Worm (Caenorhabditis elegans) whole organism, midembryonic: ENCODE results near the gene C35D10.5.
A peak's percentile ranks its signal among the peaks of the same experiment; 100 is the strongest.

Experiments used
- T22C8.4 ChIP-seq: fragments of 200-800 bp; sonication (Bioruptor generic); IDR thresholded peaks from 2 replicates; pipeline ENCODE4 v1.3.6; 2022; ENCODE audit warnings: missing genetic modification characterization, missing compliant biosample characterization
- cog-1 ChIP-seq: sonication (generic microtip); optimal IDR thresholded peaks from 2 replicates; lab custom pipeline; 2016; ENCODE audit warnings: missing genetic modification characterization, missing compliant biosample characterization
- flt-1 ChIP-seq: fragments of 200-800 bp; sonication (Bioruptor generic); IDR thresholded peaks from 2 replicates; pipeline ENCODE4 v1.3.6; 2022; ENCODE audit warnings: missing genetic modification characterization, missing compliant biosample characterization
- klf-2 ChIP-seq: fragments of 200-800 bp; sonication (Bioruptor generic); conservative IDR thresholded peaks from 2 replicates; pipeline ENCODE4 v1.3.6; 2022; ENCODE audit warnings: missing genetic modification reagents, missing genetic modification characterization, missing compliant biosample characterization
- med-1 ChIP-seq: sonication (generic microtip); optimal IDR thresholded peaks from 2 replicates; lab custom pipeline; 2017; ENCODE audit warnings: missing genetic modification characterization, mild to moderate bottlenecking, missing compliant biosample characterization, antibody characterized with exemption, missing genetic modification reagents; ENCODE audit not compliant: insufficient read depth
- ref-1 ChIP-seq: fragments of 200-800 bp; sonication (Bioruptor generic); conservative IDR thresholded peaks from 2 replicates; pipeline ENCODE4 v1.3.6; 2022; ENCODE audit warnings: missing genetic modification reagents, missing genetic modification characterization, missing compliant biosample characterization
- tab-1 ChIP-seq: fragments of 200-800 bp; sonication (Bioruptor generic); IDR thresholded peaks from 2 replicates; pipeline ENCODE4 v1.3.6; 2022; ENCODE audit warnings: missing genetic modification characterization, missing compliant biosample characterization
- ztf-23 ChIP-seq: fragments of 200-800 bp; sonication (Bioruptor generic); IDR thresholded peaks from 2 replicates; pipeline ENCODE4 v1.3.6; 2022; ENCODE audit warnings: missing genetic modification reagents, missing genetic modification characterization, missing compliant biosample characterization
- ztf-29 ChIP-seq: fragments of 200-800 bp; sonication (Bioruptor generic); IDR thresholded peaks from 2 replicates; pipeline ENCODE4 v1.3.6; 2022; ENCODE audit warnings: missing genetic modification reagents, missing genetic modification characterization, missing compliant biosample characterization

Gene C35D10.5

DNA sequence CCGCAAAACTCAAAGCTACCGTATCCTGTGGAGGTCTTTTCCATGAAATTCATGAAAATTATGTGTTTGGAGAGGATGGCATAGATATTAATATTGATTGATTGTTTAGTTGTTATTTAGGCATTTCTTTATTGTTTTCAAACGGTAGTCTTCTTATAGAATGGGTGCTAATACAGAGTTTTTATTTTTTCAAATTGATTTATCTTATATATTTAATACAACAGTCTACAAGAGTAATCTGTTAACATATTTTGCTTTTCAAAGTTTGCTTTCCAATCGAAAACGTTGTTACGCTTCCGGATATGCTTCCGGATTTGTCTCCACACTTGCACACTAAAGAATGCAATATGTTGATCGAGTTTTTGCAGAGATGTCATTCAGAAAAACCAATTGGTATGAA is 4.6 kb downstream of the C35D10.5 start, which contains the start of gene C35D10.17:
TSS of gene C35D10.17 (plus strand) at position 301 of the 400 bp plus-strand sequence.
- no peak for TF ChIP-seq ztf-29 (GFP tag; lab: Robert Waterston, UW)
- TF ChIP-seq ref-1 (GFP tag; lab: Robert Waterston, UW) = no peak
- no peak for TF ChIP-seq flt-1 (GFP tag; lab: Robert Waterston, UW)
- no peak for TF ChIP-seq med-1 (GFP tag; lab: Kevin White, UChicago)
- TF ChIP-seq klf-2 (GFP tag; lab: Robert Waterston, UW) = no peak
- no peak for TF ChIP-seq T22C8.4 (GFP tag; lab: Robert Waterston, UW)
- no peak for TF ChIP-seq ztf-23
- TF ChIP-seq cog-1 (tag; lab: Kevin White, UChicago) = no peak
- TF ChIP-seq tab-1 (GFP tag; lab: Robert Waterston, UW) = no peak

ce11 chrIII:4868643-4869042 is 6.5 kb downstream of the C35D10.5 start, which contains the start of the genes msd-4 and C35D10.3:
Gene msd-4, minus strand, starts transcription at chrIII:4868743.
Gene C35D10.3, plus strand, starts transcription at chrIII:4868921.
- TF ChIP-seq tab-1 (GFP tag; lab: Robert Waterston, UW) (no peak), med-1 (GFP tag; lab: Kevin White, UChicago) (no peak), ref-1 (GFP tag; lab: Robert Waterston, UW) (no peak), klf-2 (GFP tag; lab: Robert Waterston, UW) (no peak), T22C8.4 (GFP tag; lab: Robert Waterston, UW) (no peak), ztf-29 (GFP tag; lab: Robert Waterston, UW) (no peak), ztf-23 (no peak), flt-1 (GFP tag; lab: Robert Waterston, UW) (no peak), cog-1 (tag; lab: Kevin White, UChicago) (no peak)

ce11 chrIII:4870478-4870877 is 8.3 kb downstream of the C35D10.5 start, which contains the start of gene gipc-1:
Gene gipc-1, plus strand, starts transcription at chrIII:4870778.
- TF ChIP-seq T22C8.4 (GFP tag; lab: Robert Waterston, UW) = no peak
- no peak for TF ChIP-seq tab-1 (GFP tag; lab: Robert Waterston, UW)
- no peak for TF ChIP-seq klf-2 (GFP tag; lab: Robert Waterston, UW)
- no peak for TF ChIP-seq ref-1 (GFP tag; lab: Robert Waterston, UW)
- no peak for TF ChIP-seq ztf-23
- no peak for TF ChIP-seq ztf-29 (GFP tag; lab: Robert Waterston, UW)
- TF ChIP-seq flt-1 (GFP tag; lab: Robert Waterston, UW) = no peak
- TF ChIP-seq cog-1 (tag; lab: Kevin White, UChicago) = no peak
- no peak for TF ChIP-seq med-1 (GFP tag; lab: Kevin White, UChicago)

ce11 chrIII:4873395-4873794 is 11.2 kb downstream of the C35D10.5 start:
- TF ChIP-seq ref-1 (GFP tag; lab: Robert Waterston, UW) (no peak), tab-1 (GFP tag; lab: Robert Waterston, UW) (no peak), ztf-29 (GFP tag; lab: Robert Waterston, UW) (no peak), med-1 (GFP tag; lab: Kevin White, UChicago) (no peak), flt-1 (GFP tag; lab: Robert Waterston, UW) (no peak), klf-2 (GFP tag; lab: Robert Waterston, UW) (no peak), cog-1 (tag; lab: Kevin White, UChicago) (no peak), T22C8.4 (GFP tag; lab: Robert Waterston, UW) (no peak), ztf-23 (no peak)

ce11 chrIII:4874671-4875070 is 12.5 kb downstream of the C35D10.5 start, which contains the start of gene C35D10.12:
Gene C35D10.12, minus strand, starts transcription at chrIII:4874771.
- TF ChIP-seq T22C8.4 (GFP tag; lab: Robert Waterston, UW) = no peak
- TF ChIP-seq med-1 (GFP tag; lab: Kevin White, UChicago) = no peak
- TF ChIP-seq cog-1 (tag; lab: Kevin White, UChicago) = no peak
- no peak for TF ChIP-seq ztf-29 (GFP tag; lab: Robert Waterston, UW)
- TF ChIP-seq flt-1 (GFP tag; lab: Robert Waterston, UW) = no peak
- no peak for TF ChIP-seq klf-2 (GFP tag; lab: Robert Waterston, UW)
- TF ChIP-seq ztf-23 = no peak
- TF ChIP-seq tab-1 (GFP tag; lab: Robert Waterston, UW) = no peak
- no peak for TF ChIP-seq ref-1 (GFP tag; lab: Robert Waterston, UW)

- TF ChIP-seq klf-2 (GFP tag; lab: Robert Waterston, UW) = no peak
- no peak for TF ChIP-seq flt-1 (GFP tag; lab: Robert Waterston, UW)
- no peak for TF ChIP-seq ztf-29 (GFP tag; lab: Robert Waterston, UW)
- no peak for TF ChIP-seq cog-1 (tag; lab: Kevin White, UChicago)
- no peak for TF ChIP-seq ref-1 (GFP tag; lab: Robert Waterston, UW)
- TF ChIP-seq med-1 (GFP tag; lab: Kevin White, UChicago) = no peak
Observed at ce11 chrIII:4875663-4876062, 13.5 kb downstream of the C35D10.5 start.

DNA sequence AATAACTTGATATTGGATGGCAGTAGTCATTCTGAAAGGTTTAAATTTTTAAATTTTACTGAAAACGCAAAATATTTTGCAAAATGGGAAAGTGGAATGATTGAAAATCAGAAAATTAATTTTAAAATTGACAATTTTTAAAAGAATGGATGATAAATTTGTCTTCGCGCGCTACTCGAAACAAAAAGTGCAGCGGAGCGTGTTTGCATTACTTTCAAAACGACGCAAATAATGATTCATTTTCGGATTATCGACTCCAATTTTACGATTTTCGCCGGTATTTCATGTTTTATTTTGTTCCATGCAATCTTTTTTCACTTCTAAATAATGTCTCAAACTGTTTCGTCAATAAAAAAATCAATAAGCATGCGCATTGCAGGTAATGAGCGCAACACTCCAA is 16.1 kb downstream of the C35D10.5 start, which contains the start of the genes tost-1 and arx-6:
TSS of gene tost-1 (minus strand) at position 31 of the 400 bp plus-strand sequence.
TSS of gene arx-6 (plus strand) at position 378 of the 400 bp plus-strand sequence.
- TF ChIP-seq med-1 (GFP tag; lab: Kevin White, UChicago) (no peak), ref-1 (GFP tag; lab: Robert Waterston, UW) (no peak), ztf-29 (GFP tag; lab: Robert Waterston, UW) (no peak), T22C8.4 (GFP tag; lab: Robert Waterston, UW) (0 out of 2 replicates have a peak, but pooled peaks have one; percentile 5), flt-1 (GFP tag; lab: Robert Waterston, UW) (no peak), ztf-23 (no peak)

DNA sequence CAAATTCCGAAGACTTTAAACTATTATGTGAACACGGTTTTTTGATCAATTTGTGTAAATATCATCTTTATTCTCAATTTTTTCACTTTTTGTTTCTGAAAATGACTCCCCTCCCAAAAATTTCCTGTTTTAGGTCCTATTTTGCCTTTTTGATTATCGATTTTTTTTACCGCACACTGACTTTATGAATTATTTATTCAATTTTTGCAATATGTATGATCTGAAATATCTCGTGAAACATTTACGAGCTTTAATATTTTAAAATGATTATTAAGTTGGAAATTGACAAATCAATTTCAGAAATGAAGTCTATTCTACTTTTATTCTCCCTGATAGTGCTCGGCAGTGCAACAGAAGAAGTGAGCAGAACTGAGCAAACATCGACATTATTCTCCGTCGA is 17.3 kb downstream of the C35D10.5 start, which contains the start of gene C35D10.1:
TSS of gene C35D10.1 (plus strand) at position 301 of the 400 bp plus-strand sequence.
- TF ChIP-seq cog-1 (tag; lab: Kevin White, UChicago) = no peak
- no peak for TF ChIP-seq klf-2 (GFP tag; lab: Robert Waterston, UW)
- no peak for TF ChIP-seq flt-1 (GFP tag; lab: Robert Waterston, UW)
- no peak for TF ChIP-seq ref-1 (GFP tag; lab: Robert Waterston, UW)
- TF ChIP-seq ztf-29 (GFP tag; lab: Robert Waterston, UW) = no peak
- no peak for TF ChIP-seq tab-1 (GFP tag; lab: Robert Waterston, UW)
- no peak for TF ChIP-seq med-1 (GFP tag; lab: Kevin White, UChicago)
- TF ChIP-seq ztf-23 = no peak
- no peak for TF ChIP-seq T22C8.4 (GFP tag; lab: Robert Waterston, UW)
